Worm (Caenorhabditis elegans) whole organism, L2 larva: ENCODE data around the gene T03F7.5.

ENCODE experiments used
- C34F6.9 ChIP-seq: fragments of 150-350 bp; optimal IDR thresholded peaks from 2 replicates; lab custom pipeline; 2014; ENCODE audit warnings: missing biosample characterization, missing genetic modification characterization
- F13H6.1 ChIP-seq: sonication (generic microtip); optimal IDR thresholded peaks from 2 replicates; lab custom pipeline; 2016; ENCODE audit warnings: missing genetic modification characterization, missing compliant biosample characterization
- Y55F3AM.14 ChIP-seq: fragments of 200-800 bp; sonication (Bioruptor generic); optimal IDR thresholded peaks from 2 replicates; lab custom pipeline; 2018; ENCODE audit warnings: mild to moderate bottlenecking, missing genetic modification characterization, missing compliant biosample characterization
- alr-1 ChIP-seq: fragments of 150-350 bp; optimal IDR thresholded peaks from 2 replicates; lab custom pipeline; 2014; ENCODE audit warnings: missing biosample characterization, missing genetic modification characterization
- aly-2 ChIP-seq: fragments of 150-350 bp; optimal IDR thresholded peaks from 2 replicates; lab custom pipeline; 2014; ENCODE audit warnings: missing biosample characterization, missing genetic modification characterization
- ama-1 ChIP-seq: fragments of 150-350 bp; optimal IDR thresholded peaks from 2 replicates; lab custom pipeline; 2018; ENCODE audit warnings: inconsistent platforms
- ceh-16 ChIP-seq: fragments of 150-350 bp; optimal IDR thresholded peaks from 2 replicates; lab custom pipeline; 2014; ENCODE audit warnings: missing biosample characterization, missing genetic modification characterization
- ceh-82 ChIP-seq: fragments of 150-350 bp; optimal IDR thresholded peaks from 2 replicates; lab custom pipeline; 2014; ENCODE audit warnings: missing biosample characterization, missing genetic modification characterization
- crh-2 ChIP-seq: sonication (generic microtip); optimal IDR thresholded peaks from 2 replicates; lab custom pipeline; 2017; ENCODE audit warnings: missing biosample characterization, missing genetic modification characterization
- elt-1 ChIP-seq: fragments of 150-350 bp; optimal IDR thresholded peaks from 2 replicates; lab custom pipeline; 2014; ENCODE audit warnings: missing biosample characterization, missing genetic modification characterization
- fos-1 ChIP-seq: fragments of 150-350 bp; optimal IDR thresholded peaks from 2 replicates; lab custom pipeline; 2014; ENCODE audit warnings: missing biosample characterization, missing genetic modification characterization
- gmeb-1 ChIP-seq: fragments of 150-350 bp; optimal IDR thresholded peaks from 2 replicates; lab custom pipeline; 2014; ENCODE audit warnings: missing biosample characterization, missing genetic modification characterization
- lin-11 ChIP-seq: fragments of 150-350 bp; sonication (generic microtip); optimal IDR thresholded peaks from 2 replicates; lab custom pipeline; 2014; ENCODE audit warnings: missing biosample characterization, missing genetic modification characterization, inconsistent platforms, mixed read lengths
- lin-39 ChIP-seq: fragments of 150-350 bp; optimal IDR thresholded peaks from 2 replicates; lab custom pipeline; 2014; ENCODE audit warnings: missing biosample characterization, missing genetic modification reagents, missing genetic modification characterization
- mab-5 ChIP-seq: fragments of 150-350 bp; optimal IDR thresholded peaks from 2 replicates; lab custom pipeline; 2014; ENCODE audit warnings: missing biosample characterization, missing genetic modification characterization
- nhr-12 ChIP-seq: fragments of 150-350 bp; optimal IDR thresholded peaks from 2 replicates; lab custom pipeline; 2014; ENCODE audit warnings: missing biosample characterization, missing genetic modification characterization
- nhr-129 ChIP-seq: fragments of 150-350 bp; optimal IDR thresholded peaks from 2 replicates; lab custom pipeline; 2014; ENCODE audit warnings: missing biosample characterization, missing genetic modification characterization
- nhr-23 ChIP-seq: fragments of 150-350 bp; optimal IDR thresholded peaks from 2 replicates; lab custom pipeline; 2014; ENCODE audit warnings: missing biosample characterization, missing genetic modification reagents, missing genetic modification characterization
- nhr-237 ChIP-seq: fragments of 150-350 bp; optimal IDR thresholded peaks from 2 replicates; lab custom pipeline; 2014; ENCODE audit warnings: missing biosample characterization, missing genetic modification characterization
- nhr-25 ChIP-seq: fragments of 150-350 bp; sonication (generic microtip); optimal IDR thresholded peaks from 3 replicates; lab custom pipeline; 2014; ENCODE audit warnings: missing biosample characterization, missing genetic modification characterization
- nhr-6 ChIP-seq: fragments of 150-350 bp; optimal IDR thresholded peaks from 2 replicates; lab custom pipeline; 2014; ENCODE audit warnings: missing biosample characterization, missing genetic modification characterization
- peb-1 ChIP-seq: fragments of 150-350 bp; optimal IDR thresholded peaks from 2 replicates; lab custom pipeline; 2014; ENCODE audit warnings: missing biosample characterization, missing genetic modification characterization
- sem-4 ChIP-seq: fragments of 150-350 bp; optimal IDR thresholded peaks from 2 replicates; lab custom pipeline; 2014; ENCODE audit warnings: missing biosample characterization, missing genetic modification reagents, missing genetic modification characterization
- skn-1 ChIP-seq: sonication (generic microtip); optimal IDR thresholded peaks from 2 replicates; lab custom pipeline; 2017; ENCODE audit warnings: missing biosample characterization, missing genetic modification characterization
- sma-3 ChIP-seq: sonication (generic microtip); optimal IDR thresholded peaks from 2 replicates; lab custom pipeline; 2016; ENCODE audit warnings: missing genetic modification reagents, missing genetic modification characterization, missing compliant biosample characterization
- sma-9 ChIP-seq, 2 experiments: fragments of 150-350 bp in 1 of 2; sonication (generic microtip) in 1 of 2; optimal IDR thresholded peaks; 2 replicates each; lab custom pipeline; 2014 to 2016; ENCODE audit warnings: missing genetic modification characterization in 2 of 2, mild to moderate bottlenecking in 1 of 2, missing biosample characterization in 1 of 2, missing compliant biosample characterization in 1 of 2, missing genetic modification reagents in 1 of 2, moderate library complexity in 1 of 2
- snpc-4 ChIP-seq: fragments of 150-350 bp; optimal IDR thresholded peaks from 2 replicates; lab custom pipeline; 2014; ENCODE audit warnings: missing biosample characterization, missing genetic modification characterization
- unc-39 ChIP-seq: fragments of 150-350 bp; optimal IDR thresholded peaks from 2 replicates; lab custom pipeline; 2014; ENCODE audit warnings: missing biosample characterization, missing genetic modification characterization
- unc-62 ChIP-seq: fragments of 150-350 bp; optimal IDR thresholded peaks from 2 replicates; lab custom pipeline; 2014; ENCODE audit warnings: missing biosample characterization, missing genetic modification reagents, missing genetic modification characterization
- ztf-11 ChIP-seq: sonication (generic microtip); optimal IDR thresholded peaks from 2 replicates; lab custom pipeline; 2017; ENCODE audit warnings: missing biosample characterization, missing genetic modification characterization
- ztf-4 ChIP-seq: fragments of 150-350 bp; optimal IDR thresholded peaks from 2 replicates; lab custom pipeline; 2014; ENCODE audit warnings: missing biosample characterization, missing genetic modification characterization

Gene T03F7.5

ce11 chrV:11263025-11263424 is 35.5 kb downstream of the T03F7.5 start, which contains the start of gene F07B10.4:
Gene F07B10.4 (minus strand): TSS chrV:11263125.
- TF ChIP-seq gmeb-1 (tag; lab: Kevin White, UChicago) (no peak), mab-5 (tag; lab: Kevin White, UChicago) (no peak), nhr-237 (no peak), nhr-25 (tag; lab: Kevin White, UChicago) (no peak), nhr-129 (tag; lab: Kevin White, UChicago) (no peak), sma-3 (GFP tag; lab: Kevin White, UChicago) (no peak), sem-4 (tag; lab: Kevin White, UChicago) (no peak), skn-1 (tag; lab: Kevin White, UChicago) (no peak), Y55F3AM.14 (GFP tag; lab: Kevin White, UChicago) (no peak)
- TF ChIP-seq, all 48 proteins: peak for 0

DNA sequence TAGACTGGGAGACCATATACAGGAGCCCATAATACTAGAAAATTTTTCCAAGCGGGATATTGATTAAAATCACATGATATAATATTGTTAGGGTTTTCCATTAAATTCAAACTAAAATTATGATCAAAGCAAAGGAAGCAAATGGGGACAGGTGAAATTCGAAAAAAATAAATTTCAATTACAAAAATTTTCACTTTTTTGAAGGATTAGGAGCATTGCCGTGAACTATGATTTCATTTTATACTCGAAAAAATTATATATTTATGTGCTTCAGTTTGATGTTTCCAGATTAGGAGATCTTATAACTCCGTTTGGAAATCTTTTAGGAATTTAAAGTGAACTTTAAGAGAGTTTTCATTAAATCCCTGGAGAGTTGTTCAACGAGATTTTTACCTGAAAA is 37.9 kb downstream of the T03F7.5 start, which contains the start of gene F07B10.7:
TSS of gene F07B10.7 (minus strand) at position 101 of the 400 bp plus-strand sequence.
- TF ChIP-seq lin-11 (no peak), C34F6.9 (tag; lab: Kevin White, UChicago) (no peak), sma-3 (GFP tag; lab: Kevin White, UChicago) (no peak), ztf-4 (tag; lab: Kevin White, UChicago) (no peak), ama-1 (no peak), crh-2 (tag; lab: Kevin White, UChicago) (no peak), nhr-6 (tag; lab: Kevin White, UChicago) (no peak), unc-62 (GFP tag; lab: Kevin White, UChicago) (no peak), fos-1 (tag; lab: Kevin White, UChicago) (no peak), F13H6.1 (tag; lab: Kevin White, UChicago) (no peak), nhr-12 (tag; lab: Kevin White, UChicago) (no peak), unc-39 (tag; lab: Kevin White, UChicago) (no peak), snpc-4 (tag; lab: Kevin White, UChicago) (no peak), alr-1 (tag; lab: Kevin White, UChicago) (no peak)

DNA sequence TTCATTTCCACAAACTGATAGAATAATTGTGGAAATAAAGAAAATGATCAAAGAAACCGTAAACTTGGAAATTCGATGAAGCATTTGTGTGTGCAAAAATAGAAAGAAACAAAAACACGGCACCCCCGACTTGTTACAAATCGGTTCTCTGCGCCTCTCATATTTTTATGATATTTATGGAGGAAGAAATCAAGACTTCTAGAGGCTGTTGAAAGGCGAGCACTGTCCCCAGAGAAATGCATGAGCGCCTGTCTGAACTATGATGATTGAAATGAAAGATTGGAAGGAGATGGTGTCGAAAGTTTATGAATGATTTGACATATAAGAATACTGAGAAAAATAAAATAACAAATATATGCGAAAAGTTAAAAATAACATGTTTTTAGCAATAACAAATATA is 39.6 kb downstream of the T03F7.5 start, which contains the start of gene lgc-36:
TSS of gene lgc-36 (minus strand) at position 101 of the 400 bp plus-strand sequence.
- TF ChIP-seq ztf-11 (tag; lab: Kevin White, UChicago) = no peak
- TF ChIP-seq ceh-16 (tag; lab: Kevin White, UChicago) = no peak
- TF ChIP-seq unc-62 (GFP tag; lab: Kevin White, UChicago) = no peak
- no peak for TF ChIP-seq peb-1 (tag; lab: Kevin White, UChicago)
- TF ChIP-seq nhr-23 (tag; lab: Kevin White, UChicago) = no peak
- no peak for TF ChIP-seq aly-2 (tag; lab: Kevin White, UChicago)
- no peak for TF ChIP-seq sma-9 (GFP tag; optimal IDR thresholded peaks at IDR 0.05; lab: Kevin White, UChicago)
- TF ChIP-seq sma-9 (tag; optimal IDR thresholded peaks at IDR 0.05; lab: Kevin White, UChicago) = no peak
- no peak for TF ChIP-seq skn-1 (tag; lab: Kevin White, UChicago)

- no peak for TF ChIP-seq gmeb-1 (tag; lab: Kevin White, UChicago)
- no peak for TF ChIP-seq ztf-11 (tag; lab: Kevin White, UChicago)
- TF ChIP-seq fos-1 (tag; lab: Kevin White, UChicago) = no peak
- TF ChIP-seq ceh-82 (tag; lab: Kevin White, UChicago) = no peak
- TF ChIP-seq elt-1 = no peak
- no peak for TF ChIP-seq ztf-4 (tag; lab: Kevin White, UChicago)
- TF ChIP-seq lin-11 = no peak
- no peak for TF ChIP-seq skn-1 (tag; lab: Kevin White, UChicago)
- TF ChIP-seq, all 48 proteins: peak for 0
These were observed 43.6 kb downstream of the T03F7.5 start, which contains the start of gene srsx-31 for ce11 chrV:11254980-11255379. Gene srsx-31 (minus strand): TSS chrV:11255080.

DNA sequence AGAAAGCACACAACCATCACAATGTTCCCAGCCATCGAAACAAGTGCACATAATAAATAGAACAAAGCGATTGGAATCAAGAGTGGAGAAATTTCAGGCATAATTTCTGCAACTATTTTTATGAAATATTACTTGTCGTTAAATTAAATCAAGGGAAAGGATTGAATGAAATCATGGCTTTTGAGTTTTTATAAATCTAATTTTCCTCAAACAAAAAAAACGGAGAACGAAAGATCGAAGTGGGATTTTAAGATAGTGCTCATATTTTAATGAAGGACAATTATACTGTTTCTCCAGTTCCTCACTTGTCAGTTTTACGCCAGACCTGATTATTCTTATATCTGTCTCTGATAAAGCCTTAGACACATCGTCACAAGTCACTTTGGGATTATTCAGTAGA is 46.1 kb downstream of the T03F7.5 start, which contains the start of gene srsx-33:
TSS of gene srsx-33 (minus strand) at position 101 of the 400 bp plus-strand sequence.
- TF ChIP-seq ceh-82 (tag; lab: Kevin White, UChicago) (no peak), gmeb-1 (tag; lab: Kevin White, UChicago) (no peak), lin-39 (no peak), lin-11 (no peak), F13H6.1 (tag; lab: Kevin White, UChicago) (no peak), sem-4 (tag; lab: Kevin White, UChicago) (no peak)

- no peak for TF ChIP-seq aly-2 (tag; lab: Kevin White, UChicago)
These were observed 46.7 kb downstream of the T03F7.5 start for ce11 chrV:11251798-11252197.
